ENCODE assay signal across 4 worm cellular contexts in the genomic region with DNA sequence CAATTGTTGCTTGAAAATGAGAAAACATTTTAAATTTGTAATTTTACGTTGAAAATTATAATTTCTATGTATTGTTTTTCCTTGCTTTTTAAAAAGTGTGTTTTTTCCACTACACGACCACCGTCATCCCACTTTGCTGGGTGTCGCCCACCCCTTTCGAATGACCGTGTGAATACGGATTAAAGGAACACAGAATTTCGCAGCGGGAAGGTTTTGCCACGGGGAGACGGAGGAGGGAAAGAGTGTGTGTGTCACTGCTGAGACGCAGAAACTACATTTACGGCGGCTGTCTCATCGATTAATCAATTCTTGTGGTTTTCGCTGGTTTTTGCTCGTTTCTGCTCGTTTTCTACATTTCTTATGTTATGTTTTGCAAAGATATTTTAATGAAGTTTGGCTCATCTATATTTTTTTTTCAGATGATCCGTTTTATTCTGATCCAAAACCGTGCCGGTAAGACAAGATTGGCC.
TF ChIP-seq lines count a peak whose summit lies in the region.

A gene (plus strand): TSS at position 420 of the 470 bp plus-strand sequence.

TF ChIP-seq in whole organism, L2 larva, 48 proteins besides CTCF, POLR2A, EP300 and RAD21 (continues in another document):
- no peak for TF ChIP-seq zag-1 (tag; optimal IDR thresholded peaks at IDR 0.05; lab: Kevin White, UChicago)
- TF ChIP-seq ztf-4 (tag; optimal IDR thresholded peaks at IDR 0.05; lab: Kevin White, UChicago) = no peak
- TF ChIP-seq nhr-6 (tag; optimal IDR thresholded peaks at IDR 0.05; lab: Kevin White, UChicago) = no peak
- TF ChIP-seq egl-27 (tag; optimal IDR thresholded peaks at IDR 0.05; lab: Kevin White, UChicago) = no peak
- TF ChIP-seq R02D3.7 (tag; optimal IDR thresholded peaks at IDR 0.05; lab: Kevin White, UChicago) = peak; percentile 37
- peak; percentile 25 for TF ChIP-seq nhr-21 (tag; optimal IDR thresholded peaks at IDR 0.05; lab: Kevin White, UChicago)
- no peak for TF ChIP-seq elt-1 (tag; optimal IDR thresholded peaks at IDR 0.05; lab: Kevin White, UChicago)
- peak; percentile 74 for TF ChIP-seq lin-11 (tag; optimal IDR thresholded peaks at IDR 0.05; lab: Kevin White, UChicago)
- peak; percentile 60 for TF ChIP-seq lin-13 (GFP tag; optimal IDR thresholded peaks at IDR 0.05; lab: Kevin White, UChicago)
- peak; percentile 65 for TF ChIP-seq nhr-129 (tag; optimal IDR thresholded peaks at IDR 0.05; lab: Kevin White, UChicago)
- peak; percentile 49 for TF ChIP-seq mab-5 (tag; optimal IDR thresholded peaks at IDR 0.05; lab: Kevin White, UChicago)
- peak; percentile 56 for TF ChIP-seq C34F6.9 (tag; optimal IDR thresholded peaks at IDR 0.05; lab: Kevin White, UChicago)
- TF ChIP-seq alr-1 (tag; optimal IDR thresholded peaks at IDR 0.05; lab: Kevin White, UChicago) = no peak
- peak; percentile 35 for TF ChIP-seq fos-1 (tag; optimal IDR thresholded peaks at IDR 0.05; lab: Kevin White, UChicago)
- TF ChIP-seq unc-62 (GFP tag; optimal IDR thresholded peaks at IDR 0.05; lab: Kevin White, UChicago) = no peak
- no peak for TF ChIP-seq blmp-1 (tag; optimal IDR thresholded peaks at IDR 0.05; lab: Kevin White, UChicago; ENCODE audit: insufficient read depth)
- peak; percentile 1 to 3 for TF ChIP-seq mdl-1 (tag; optimal IDR thresholded peaks at IDR 0.05; lab: Kevin White, UChicago)
- peak; percentile 56 for TF ChIP-seq F13H6.1 (tag; optimal IDR thresholded peaks at IDR 0.05; lab: Kevin White, UChicago)
- peak in 1 of 2 experiments; percentile 49 for TF ChIP-seq lsy-2 (tag; optimal IDR thresholded peaks at IDR 0.05; lab: Kevin White, UChicago)
- TF ChIP-seq snpc-4 (tag; optimal IDR thresholded peaks at IDR 0.05; lab: Kevin White, UChicago) = no peak
- peak; percentile 53 for TF ChIP-seq sma-9 (GFP tag; optimal IDR thresholded peaks at IDR 0.05; lab: Kevin White, UChicago)
- TF ChIP-seq sma-9 (tag; optimal IDR thresholded peaks at IDR 0.05; lab: Kevin White, UChicago) = no peak

TF ChIP-seq in whole organism, L4 larva, 104 proteins besides CTCF, POLR2A, EP300 and RAD21 (continues in another document):
- TF ChIP-seq madf-9 (GFP tag; conservative IDR thresholded peaks at IDR 0.05; lab: Robert Waterston, UW) (no peak), zag-1 (tag; optimal IDR thresholded peaks at IDR 0.05; lab: Kevin White, UChicago) (no peak), F44E2.7 (GFP tag; IDR thresholded peaks at IDR 0.05; lab: Robert Waterston, UW) (no peak), madf-5 (GFP tag; IDR thresholded peaks at IDR 0.05; lab: Robert Waterston, UW) (no peak), lin-15B (tag; optimal IDR thresholded peaks at IDR 0.05; lab: Kevin White, UChicago) (no peak), daf-16 (GFP tag; optimal IDR thresholded peaks at IDR 0.05; lab: Kevin White, UChicago) (no peak), daf-16 (tag; optimal IDR thresholded peaks at IDR 0.05; lab: Kevin White, UChicago) (peak; percentile 10), F49E8.2 (tag; optimal IDR thresholded peaks at IDR 0.05; lab: Kevin White, UChicago; ENCODE audit: borderline replicate concordance) (no peak), R02D3.7 (tag; optimal IDR thresholded peaks at IDR 0.05; lab: Kevin White, UChicago) (no peak), dmd-6 (GFP tag; IDR thresholded peaks at IDR 0.05; lab: Robert Waterston, UW) (no peak), T26A8.4 (GFP tag; IDR thresholded peaks at IDR 0.05; lab: Robert Waterston, UW) (no peak), tra-1 (GFP tag; IDR thresholded peaks at IDR 0.05; lab: Robert Waterston, UW) (no peak), zip-11 (GFP tag; IDR thresholded peaks at IDR 0.05; lab: Robert Waterston, UW) (no peak), set-16 (GFP tag; IDR thresholded peaks at IDR 0.05; lab: Robert Waterston, UW) (no peak), tag-97 (GFP tag; IDR thresholded peaks at IDR 0.05; lab: Robert Waterston, UW) (no peak), dpl-1 (GFP tag; optimal IDR thresholded peaks at IDR 0.05; lab: Kevin White, UChicago) (no peak), ceh-20 (GFP tag; IDR thresholded peaks at IDR 0.05; lab: Robert Waterston, UW) (no peak), zip-2 (tag; optimal IDR thresholded peaks at IDR 0.05; lab: Kevin White, UChicago) (no peak), daf-19 (GFP tag; conservative IDR thresholded peaks at IDR 0.05; lab: Robert Waterston, UW) (no peak), mdl-1 (tag; optimal IDR thresholded peaks at IDR 0.05; lab: Kevin White, UChicago) (no peak), nhr-102 (tag; optimal IDR thresholded peaks at IDR 0.05; lab: Kevin White, UChicago) (no peak), dmd-9 (GFP tag; IDR thresholded peaks at IDR 0.05; lab: Robert Waterston, UW) (no peak), F26F4.8 (GFP tag; conservative IDR thresholded peaks at IDR 0.05; lab: Robert Waterston, UW) (no peak), aly-2 (tag; optimal IDR thresholded peaks at IDR 0.05; lab: Kevin White, UChicago) (no peak)

TF ChIP-seq in whole organism, late embryonic, 69 proteins besides CTCF, POLR2A, EP300 and RAD21 (continues in another document):
- TF ChIP-seq elt-2 (tag; optimal IDR thresholded peaks at IDR 0.05; lab: Kevin White, UChicago) (peak; percentile 55), ceh-31 (tag; optimal IDR thresholded peaks at IDR 0.05; lab: Kevin White, UChicago) (peak; percentile 73), mec-3 (tag; optimal IDR thresholded peaks at IDR 0.05; lab: Kevin White, UChicago; ENCODE audit: borderline replicate concordance) (no peak), ceh-48 (tag; optimal IDR thresholded peaks at IDR 0.05; lab: Kevin White, UChicago) (peak; percentile 100), hlh-30 (tag; optimal IDR thresholded peaks at IDR 0.05; lab: Kevin White, UChicago; ENCODE audit: insufficient read depth) (peak; percentile 18), ref-2 (tag; optimal IDR thresholded peaks at IDR 0.05; lab: Kevin White, UChicago) (no peak), lin-11 (tag; optimal IDR thresholded peaks at IDR 0.05; lab: Kevin White, UChicago) (no peak), sdc-2 (tag; optimal IDR thresholded peaks at IDR 0.05; lab: Kevin White, UChicago) (peak; percentile 69), ceh-34 (tag; optimal IDR thresholded peaks at IDR 0.05; lab: Kevin White, UChicago) (peak; percentile 18), ceh-45 (GFP tag; IDR thresholded peaks at IDR 0.05; lab: Robert Waterston, UW) (no peak), nhr-232 (tag; optimal IDR thresholded peaks at IDR 0.05; lab: Kevin White, UChicago) (no peak), ceh-18 (tag; optimal IDR thresholded peaks at IDR 0.05; lab: Kevin White, UChicago) (peak; percentile 4), ama-1 (optimal IDR thresholded peaks at IDR 0.05; lab: Kevin White, UChicago) (no peak), pha-2 (tag; optimal IDR thresholded peaks at IDR 0.05; lab: Kevin White, UChicago) (peak; percentile 0), ceh-2 (tag; optimal IDR thresholded peaks at IDR 0.05; lab: Kevin White, UChicago) (peak; percentile 32), nfya-1 (tag; optimal IDR thresholded peaks at IDR 0.05; lab: Kevin White, UChicago) (peak; percentile 61), lim-6 (tag; optimal IDR thresholded peaks at IDR 0.05; lab: Kevin White, UChicago) (no peak), pha-4 (tag; optimal IDR thresholded peaks at IDR 0.05; lab: Kevin White, UChicago) (no peak), unc-86 (tag; optimal IDR thresholded peaks at IDR 0.05; lab: Kevin White, UChicago) (no peak), unc-55 (GFP tag; optimal IDR thresholded peaks at IDR 0.05; lab: Kevin White, UChicago) (peak; percentile 41), unc-42 (tag; optimal IDR thresholded peaks at IDR 0.05; lab: Kevin White, UChicago) (peak; percentile 35), rnt-1 (tag; optimal IDR thresholded peaks at IDR 0.05; lab: Kevin White, UChicago) (peak; percentile 33), fax-1 (tag; optimal IDR thresholded peaks at IDR 0.05; lab: Kevin White, UChicago) (no peak), F13H6.1 (tag; optimal IDR thresholded peaks at IDR 0.05; lab: Kevin White, UChicago) (no peak)

TF ChIP-seq in whole organism, mixed stage, embryonic, 35 proteins besides CTCF, POLR2A, EP300 and RAD21:
- no peak for TF ChIP-seq lsy-2 (tag; optimal IDR thresholded peaks at IDR 0.05; lab: Kevin White, UChicago)
- TF ChIP-seq pha-4 (tag; optimal IDR thresholded peaks at IDR 0.05; lab: Kevin White, UChicago) = peak; percentile 19
- peak; percentile 50 for TF ChIP-seq hlh-1 (tag; optimal IDR thresholded peaks at IDR 0.05; lab: Kevin White, UChicago)
- TF ChIP-seq cnd-1 (tag; optimal IDR thresholded peaks at IDR 0.05; lab: Kevin White, UChicago) = peak; percentile 34
- no peak for TF ChIP-seq nhr-237 (tag; optimal IDR thresholded peaks at IDR 0.05; lab: Kevin White, UChicago)
- peak; percentile 33 for TF ChIP-seq mls-2 (tag; optimal IDR thresholded peaks at IDR 0.05; lab: Kevin White, UChicago)
- no peak for TF ChIP-seq lin-32 (GFP tag; optimal IDR thresholded peaks at IDR 0.05; lab: Kevin White, UChicago)
- TF ChIP-seq unc-39 (tag; optimal IDR thresholded peaks at IDR 0.05; lab: Kevin White, UChicago) = no peak
- no peak for TF ChIP-seq drap-1 (GFP tag; optimal IDR thresholded peaks at IDR 0.05; lab: Kevin White, UChicago)
- peak; percentile 57 for TF ChIP-seq ces-1 (GFP tag; optimal IDR thresholded peaks at IDR 0.05; lab: Kevin White, UChicago)
- no peak for TF ChIP-seq blmp-1 (tag; optimal IDR thresholded peaks at IDR 0.05; lab: Kevin White, UChicago)
- TF ChIP-seq tbx-8 (GFP tag; optimal IDR thresholded peaks at IDR 0.05; lab: Kevin White, UChicago) = no peak
- peak; percentile 53 for TF ChIP-seq unc-120 (tag; optimal IDR thresholded peaks at IDR 0.05; lab: Kevin White, UChicago; ENCODE audit: poor library complexity, severe bottlenecking)
- TF ChIP-seq sptf-1 (tag; optimal IDR thresholded peaks at IDR 0.05; lab: Kevin White, UChicago) = peak; percentile 37
- no peak for TF ChIP-seq bed-3 (GFP tag; optimal IDR thresholded peaks at IDR 0.05; lab: Kevin White, UChicago)
